Fruit fly (Drosophila melanogaster): ENCODE results near the gene RpS4.

The RpS4 gene

DNA sequence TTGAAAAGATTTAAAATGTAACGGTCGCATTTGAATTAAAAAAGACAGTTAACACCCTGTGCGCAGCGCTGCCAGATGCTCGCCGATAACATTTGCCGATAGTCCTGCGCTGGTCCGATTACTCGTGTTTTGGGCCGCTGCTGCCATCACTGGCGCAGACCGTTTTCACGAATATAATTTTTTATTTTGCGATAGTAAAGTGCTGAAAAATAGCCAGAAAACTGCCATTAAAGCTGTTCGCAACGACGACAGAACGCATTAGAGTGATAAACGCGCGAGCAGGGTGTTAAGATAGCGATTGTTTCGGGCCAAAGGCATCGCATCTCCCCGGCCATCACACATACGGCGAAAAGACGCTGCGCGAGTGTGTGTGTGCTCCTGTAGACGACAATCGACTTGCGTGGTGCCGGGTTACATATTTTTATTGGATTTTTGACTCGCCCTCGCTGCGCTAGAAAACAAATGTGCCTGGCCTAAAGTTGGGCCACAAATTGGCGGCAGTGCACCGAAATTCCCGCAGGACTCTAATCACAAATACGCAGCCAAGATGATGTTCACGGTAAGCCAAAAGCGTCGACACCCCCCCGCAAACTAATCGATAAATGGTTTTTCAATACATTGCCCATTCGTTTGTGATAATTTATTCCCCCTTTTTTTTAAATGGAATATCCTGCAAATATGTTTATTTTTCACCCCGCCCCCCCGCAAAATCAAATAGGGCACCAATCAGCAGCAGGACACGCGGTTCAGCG is 4.7 kb upstream of the RpS4 start, which contains the start of gene Srrm1 (continued):
- TF ChIP-seq sc (optimal IDR thresholded peaks at IDR 0.05), result no peak
- TF ChIP-seq sc (GFP tag; optimal IDR thresholded peaks at IDR 0.05), result no peak
- no peak for TF ChIP-seq jing (GFP tag; optimal IDR thresholded peaks at IDR 0.05)
- TF ChIP-seq CG2129 (GFP tag; IDR thresholded peaks at IDR 0.05; ENCODE audit: partially characterized antibody), result peak; percentile 70
- peak; percentile 36 to 53 for TF ChIP-seq Pdp1 (GFP tag; optimal IDR thresholded peaks at IDR 0.05)
- TF ChIP-seq NFAT (GFP tag; IDR thresholded peaks at IDR 0.05), result peak; percentile 41; the same call in 1 of the 2 replicates
- TF ChIP-seq Fer3 (tag; optimal IDR thresholded peaks at IDR 0.05), result no peak
- no peak for TF ChIP-seq CG6689 (GFP tag; IDR thresholded peaks at IDR 0.05)
- TF ChIP-seq so (GFP tag; IDR thresholded peaks at IDR 0.05), result 0 out of 3 replicates have a peak, but pooled peaks have one; percentile 64
- no peak for TF ChIP-seq otp (GFP tag; IDR thresholded peaks at IDR 0.05)
- no peak for TF ChIP-seq Vsx1 (GFP tag; optimal IDR thresholded peaks at IDR 0.05)
- no peak for TF ChIP-seq Sox102F (GFP tag; optimal IDR thresholded peaks at IDR 0.05)
- peak; percentile 19 to 22 for TF ChIP-seq chif (GFP tag; optimal IDR thresholded peaks at IDR 0.05)
- TF ChIP-seq dan (GFP tag; IDR thresholded peaks at IDR 0.05), result no peak
- TF ChIP-seq HmgZ (tag; optimal IDR thresholded peaks at IDR 0.05), result peak; percentile 63
- TF ChIP-seq Stat92E (GFP tag; optimal IDR thresholded peaks at IDR 0.05), result no peak
- TF ChIP-seq CG12391 (tag; optimal IDR thresholded peaks at IDR 0.05), result peak; percentile 44
- TF ChIP-seq CG10959 (GFP tag; IDR thresholded peaks at IDR 0.05), result no peak
- TF ChIP-seq az2 (GFP tag; optimal IDR thresholded peaks at IDR 0.05), result peak; percentile 16
- 0 out of 2 replicates have a peak, but pooled peaks have one; percentile 9 for TF ChIP-seq CG32767 (GFP tag; IDR thresholded peaks at IDR 0.05)
- TF ChIP-seq CTCF (GFP tag; optimal IDR thresholded peaks at IDR 0.05), result peak; percentile 67
- TF ChIP-seq Nf-YB (GFP tag; optimal IDR thresholded peaks at IDR 0.05), result no peak
- no peak for TF ChIP-seq cwo (GFP tag; optimal IDR thresholded peaks at IDR 0.05)
- TF ChIP-seq CG2875 (GFP tag; optimal IDR thresholded peaks at IDR 0.05), result no peak
- TF ChIP-seq pb (GFP tag; optimal IDR thresholded peaks at IDR 0.05), result no peak
- 0 out of 3 replicates have a peak, but pooled peaks have one; percentile 28 for TF ChIP-seq ken (GFP tag; IDR thresholded peaks at IDR 0.05)
- TF ChIP-seq CG1233 (GFP tag; optimal IDR thresholded peaks at IDR 0.05), result no peak
- no peak for TF ChIP-seq gt (GFP tag; IDR thresholded peaks at IDR 0.05)
- TF ChIP-seq C15 (GFP tag; IDR thresholded peaks at IDR 0.05), result no peak
- TF ChIP-seq sob (GFP tag; IDR thresholded peaks at IDR 0.05), result peak; percentile 63
- TF ChIP-seq gce (GFP tag; IDR thresholded peaks at IDR 0.05), result no peak
- no peak for TF ChIP-seq wek (GFP tag; optimal IDR thresholded peaks at IDR 0.05)
- no peak for TF ChIP-seq CG10366 (GFP tag; IDR thresholded peaks at IDR 0.05)
- no peak for TF ChIP-seq bsh (GFP tag; optimal IDR thresholded peaks at IDR 0.05)
- TF ChIP-seq CG13296 (GFP tag; optimal IDR thresholded peaks at IDR 0.05), result no peak
- peak; percentile 29 for TF ChIP-seq CG9609 (GFP tag; optimal IDR thresholded peaks at IDR 0.05)
- TF ChIP-seq pho (GFP tag; optimal IDR thresholded peaks at IDR 0.05), result peak; percentile 67
- no peak for TF ChIP-seq dati (GFP tag; IDR thresholded peaks at IDR 0.05)
- peak; percentile 28 for TF ChIP-seq grau (tag; optimal IDR thresholded peaks at IDR 0.05)
- TF ChIP-seq CG17186 (GFP tag; optimal IDR thresholded peaks at IDR 0.05), result peak; percentile 85
- TF ChIP-seq pfk (GFP tag; optimal IDR thresholded peaks at IDR 0.05), result peak; percentile 25
- TF ChIP-seq NK7.1 (GFP tag; optimal IDR thresholded peaks at IDR 0.05), result no peak
- peak; percentile 27 for TF ChIP-seq Mad (GFP tag; optimal IDR thresholded peaks at IDR 0.05)
- TF ChIP-seq Chrac-16 (GFP tag; optimal IDR thresholded peaks at IDR 0.05), result peak; percentile 17
- peak; percentile 38 for TF ChIP-seq pum (GFP tag; optimal IDR thresholded peaks at IDR 0.05)
- no peak for TF ChIP-seq CG12104 (GFP tag; optimal IDR thresholded peaks at IDR 0.05)
- peak; percentile 7 for TF ChIP-seq CG7839 (tag; optimal IDR thresholded peaks at IDR 0.05)
- no peak for TF ChIP-seq CG11723 (GFP tag; optimal IDR thresholded peaks at IDR 0.05)
- no peak for TF ChIP-seq gcm (GFP tag; optimal IDR thresholded peaks at IDR 0.05)
- TF ChIP-seq E2f2 (GFP tag; IDR thresholded peaks at IDR 0.05), result peak; percentile 79
